Worm (Caenorhabditis elegans) whole organism, mixed stage, embryonic: ENCODE results near the gene F28B4.4.

Experiments used
- bed-3 ChIP-seq: fragments of 200-800 bp; sonication (Bioruptor generic); optimal IDR thresholded peaks from 3 replicates; lab custom pipeline; 2018; ENCODE audit warnings: mild to moderate bottlenecking, missing genetic modification characterization, moderate library complexity, missing compliant biosample characterization
- blmp-1 ChIP-seq: fragments of 150-350 bp; optimal IDR thresholded peaks from 2 replicates; lab custom pipeline; 2014; ENCODE audit warnings: missing biosample characterization, missing genetic modification characterization
- ceh-39 ChIP-seq: fragments of 150-350 bp; optimal IDR thresholded peaks from 2 replicates; lab custom pipeline; 2014; ENCODE audit warnings: missing biosample characterization, missing genetic modification characterization
- ceh-83 ChIP-seq: fragments of 200-800 bp; sonication (Bioruptor generic); optimal IDR thresholded peaks from 2 replicates; lab custom pipeline; 2018; ENCODE audit warnings: mild to moderate bottlenecking, missing genetic modification characterization, missing compliant biosample characterization
- ces-1 ChIP-seq: fragments of 150-350 bp; optimal IDR thresholded peaks from 2 replicates; lab custom pipeline; 2014; ENCODE audit warnings: missing biosample characterization, missing genetic modification reagents, missing genetic modification characterization
- cnd-1 ChIP-seq: fragments of 200-800 bp; sonication (Bioruptor generic); optimal IDR thresholded peaks from 2 replicates; lab custom pipeline; 2018; ENCODE audit warnings: mild to moderate bottlenecking, missing genetic modification characterization, missing compliant biosample characterization
- elt-1 ChIP-seq: sonication (generic microtip); optimal IDR thresholded peaks from 2 replicates; lab custom pipeline; 2017; ENCODE audit warnings: missing genetic modification characterization, mild to moderate bottlenecking, missing compliant biosample characterization, antibody characterized with exemption, moderate library complexity, borderline replicate concordance; ENCODE audit not compliant: insufficient read depth
- flh-1 ChIP-seq: fragments of 200-800 bp; sonication (Bioruptor generic); optimal IDR thresholded peaks from 2 replicates; lab custom pipeline; 2018; ENCODE audit warnings: mild to moderate bottlenecking, missing genetic modification characterization, moderate library complexity, missing compliant biosample characterization
- ham-2 ChIP-seq: fragments of 200-800 bp; sonication (Bioruptor generic); optimal IDR thresholded peaks from 2 replicates; lab custom pipeline; 2018; ENCODE audit warnings: mild to moderate bottlenecking, missing genetic modification characterization, missing compliant biosample characterization
- hlh-1 ChIP-seq: fragments of 150-350 bp; optimal IDR thresholded peaks from 2 replicates; lab custom pipeline; 2014; ENCODE audit warnings: missing biosample characterization, missing genetic modification reagents, missing genetic modification characterization
- lin-13 ChIP-seq: fragments of 150-350 bp; optimal IDR thresholded peaks from 2 replicates; lab custom pipeline; 2014; ENCODE audit warnings: missing biosample characterization, missing genetic modification characterization
- lin-32 ChIP-seq: fragments of 200-800 bp; sonication (Bioruptor generic); optimal IDR thresholded peaks from 2 replicates; lab custom pipeline; 2018; ENCODE audit warnings: mild to moderate bottlenecking, missing genetic modification characterization, missing compliant biosample characterization
- lsy-2 ChIP-seq: fragments of 150-350 bp; optimal IDR thresholded peaks from 2 replicates; lab custom pipeline; 2014; ENCODE audit warnings: missing biosample characterization, missing genetic modification characterization
- mab-5 ChIP-seq: fragments of 150-350 bp; optimal IDR thresholded peaks from 2 replicates; lab custom pipeline; 2014; ENCODE audit warnings: missing biosample characterization, missing genetic modification characterization
- mep-1 ChIP-seq: fragments of 150-350 bp; optimal IDR thresholded peaks from 2 replicates; lab custom pipeline; 2017; ENCODE audit warnings: missing biosample characterization, missing genetic modification reagents, missing genetic modification characterization, inconsistent platforms
- mls-2 ChIP-seq: sonication (generic microtip); optimal IDR thresholded peaks from 2 replicates; lab custom pipeline; 2016; ENCODE audit warnings: mild to moderate bottlenecking, missing genetic modification characterization, moderate library complexity, missing compliant biosample characterization
- nhr-2 ChIP-seq: fragments of 150-350 bp; optimal IDR thresholded peaks from 2 replicates; lab custom pipeline; 2014; ENCODE audit warnings: missing biosample characterization, missing genetic modification characterization
- nhr-237 ChIP-seq: fragments of 150-350 bp; optimal IDR thresholded peaks from 2 replicates; lab custom pipeline; 2014; ENCODE audit warnings: missing biosample characterization, missing genetic modification characterization
- nhr-28 ChIP-seq: fragments of 150-350 bp; optimal IDR thresholded peaks from 2 replicates; lab custom pipeline; 2014; ENCODE audit warnings: missing biosample characterization, missing genetic modification characterization
- pha-4 ChIP-seq: fragments of 150-350 bp; optimal IDR thresholded peaks from 2 replicates; lab custom pipeline; 2018; ENCODE audit warnings: missing biosample characterization, missing genetic modification reagents, missing genetic modification characterization
- sem-2 ChIP-seq: fragments of 200-800 bp; sonication (Bioruptor generic); optimal IDR thresholded peaks from 2 replicates; lab custom pipeline; 2018; ENCODE audit warnings: mild to moderate bottlenecking, missing genetic modification characterization, missing compliant biosample characterization
- sptf-1 ChIP-seq: sonication (generic microtip); optimal IDR thresholded peaks from 2 replicates; lab custom pipeline; 2017; ENCODE audit warnings: mild to moderate bottlenecking, missing genetic modification characterization, moderate library complexity, missing compliant biosample characterization
- tbx-8 ChIP-seq: fragments of 200-800 bp; sonication (Bioruptor generic); optimal IDR thresholded peaks from 2 replicates; lab custom pipeline; 2018; ENCODE audit warnings: mild to moderate bottlenecking, missing genetic modification characterization, moderate library complexity, missing compliant biosample characterization
- unc-120 ChIP-seq: sonication (generic microtip); optimal IDR thresholded peaks from 2 replicates; lab custom pipeline; 2017; ENCODE audit warnings: missing genetic modification characterization, missing compliant biosample characterization; ENCODE audit not compliant: poor library complexity, severe bottlenecking
- unc-39 ChIP-seq: fragments of 150-350 bp; optimal IDR thresholded peaks from 2 replicates; lab custom pipeline; 2014; ENCODE audit warnings: missing biosample characterization, missing genetic modification characterization
- unc-62 ChIP-seq: fragments of 150-350 bp; optimal IDR thresholded peaks from 2 replicates; lab custom pipeline; 2014; ENCODE audit warnings: missing biosample characterization, missing genetic modification reagents, missing genetic modification characterization
- zip-8 ChIP-seq: fragments of 150-350 bp; optimal IDR thresholded peaks from 2 replicates; lab custom pipeline; 2014; ENCODE audit warnings: missing biosample characterization, missing genetic modification characterization
- ztf-11 ChIP-seq: fragments of 150-350 bp; optimal IDR thresholded peaks from 2 replicates; lab custom pipeline; 2014; ENCODE audit warnings: missing biosample characterization, missing genetic modification characterization

Gene F28B4.4

ce11 chrX:3176728-3177127 is 32.7 kb downstream of the F28B4.4 start:
- no peak for TF ChIP-seq blmp-1
- no peak for TF ChIP-seq mep-1 (tag; lab: Kevin White, UChicago)
- TF ChIP-seq tbx-8 (GFP tag; lab: Kevin White, UChicago): no peak
- TF ChIP-seq lin-13 (tag; lab: Kevin White, UChicago): no peak
- no peak for TF ChIP-seq flh-1 (GFP tag; lab: Kevin White, UChicago)
- no peak for TF ChIP-seq unc-62 (GFP tag; lab: Kevin White, UChicago)
- TF ChIP-seq cnd-1: no peak
- no peak for TF ChIP-seq mls-2 (tag; lab: Kevin White, UChicago)
- TF ChIP-seq nhr-2: no peak
- no peak for TF ChIP-seq ceh-39

ce11 chrX:3170456-3170855 is 39.0 kb downstream of the F28B4.4 start, which contains the start of gene C15C7.6:
TSS of gene C15C7.6 (minus strand) at chrX:3170556.
- TF ChIP-seq unc-120: no peak
- TF ChIP-seq zip-8 (tag; lab: Kevin White, UChicago): no peak
- TF ChIP-seq bed-3: no peak
- TF ChIP-seq elt-1: no peak

- TF ChIP-seq ceh-83: no peak
- no peak for TF ChIP-seq nhr-28 (tag; lab: Kevin White, UChicago)
- no peak for TF ChIP-seq elt-1
- no peak for TF ChIP-seq blmp-1
- TF ChIP-seq sptf-1 (tag; lab: Kevin White, UChicago): no peak
- no peak for TF ChIP-seq ham-2 (GFP tag; lab: Kevin White, UChicago)
Observed at ce11 chrX:3165569-3165968, 43.9 kb downstream of the F28B4.4 start, which contains the start of gene pfut-1. TSS of gene pfut-1 (plus strand) at chrX:3165826.

- no peak for TF ChIP-seq tbx-8 (GFP tag; lab: Kevin White, UChicago)
- no peak for TF ChIP-seq mls-2 (tag; lab: Kevin White, UChicago)
- no peak for TF ChIP-seq elt-1
- TF ChIP-seq ceh-83: no peak
- TF ChIP-seq nhr-237: no peak
- TF ChIP-seq hlh-1 (tag; lab: Kevin White, UChicago): no peak
- no peak for TF ChIP-seq mab-5 (tag; lab: Kevin White, UChicago)
- TF ChIP-seq unc-120: no peak
- no peak for TF ChIP-seq unc-39 (tag; lab: Kevin White, UChicago)
- no peak for TF ChIP-seq sptf-1 (tag; lab: Kevin White, UChicago)
- TF ChIP-seq lin-32 (GFP tag; lab: Kevin White, UChicago): no peak
- TF ChIP-seq lin-13 (tag; lab: Kevin White, UChicago): no peak
- no peak for TF ChIP-seq blmp-1
- no peak for TF ChIP-seq ham-2 (GFP tag; lab: Kevin White, UChicago)
- no peak for TF ChIP-seq mep-1 (tag; lab: Kevin White, UChicago)
- TF ChIP-seq lsy-2: no peak
- no peak for TF ChIP-seq bed-3
- no peak for TF ChIP-seq sem-2 (GFP tag; lab: Kevin White, UChicago)
- TF ChIP-seq, all 35 proteins: peak for 0
Observed at ce11 chrX:3163972-3164575, 45.3 kb downstream of the F28B4.4 start, which contains the start of gene syx-6. TSS of gene syx-6 (plus strand) at chrX:3164525.

ce11 chrX:3159542-3159941 is 49.9 kb downstream of the F28B4.4 start, which contains the start of gene gcc-1:
TSS of gene gcc-1 (plus strand) at chrX:3159940.
- TF ChIP-seq ham-2 (GFP tag; lab: Kevin White, UChicago) (no peak), pha-4 (tag; lab: Kevin White, UChicago) (peak; percentile 77), mep-1 (tag; lab: Kevin White, UChicago) (peak; percentile 25), lin-13 (tag; lab: Kevin White, UChicago) (peak; percentile 2), unc-120 (peak; percentile 51), ztf-11 (no peak), lsy-2 (peak; percentile 46), hlh-1 (tag; lab: Kevin White, UChicago) (peak; percentile 33), sem-2 (GFP tag; lab: Kevin White, UChicago) (no peak), ces-1 (peak; percentile 24)
- TF ChIP-seq, all 35 proteins: peak for 7
